Fruit fly (Drosophila melanogaster) whole organism, pupa: ENCODE measurements around the gene PAPLA1.

Experiments
- CG15710 ChIP-seq: fragments of 200-800 bp; sonication (Bioruptor generic); optimal IDR thresholded peaks from 2 replicates; lab custom pipeline; 2018; ENCODE audit warnings: missing biosample characterization, mild to moderate bottlenecking, missing genetic modification characterization, moderate library complexity
- CG17806 ChIP-seq: fragments of 200-800 bp; sonication (Bioruptor generic); optimal IDR thresholded peaks from 2 replicates; lab custom pipeline; 2018; ENCODE audit warnings: missing biosample characterization, mild to moderate bottlenecking, missing genetic modification characterization, moderate library complexity
- CG4496 ChIP-seq: fragments of 200-800 bp; sonication (Bioruptor generic); IDR thresholded peaks from 3 replicates; pipeline ENCODE4 v1.3.6; 2022; ENCODE audit warnings: missing biosample characterization, missing genetic modification characterization
- Ets98B ChIP-seq: fragments of 200-800 bp; sonication (Bioruptor generic); IDR thresholded peaks from 2 replicates; pipeline ENCODE4 v1.3.6; 2022; ENCODE audit warnings: missing biosample characterization, missing genetic modification characterization
- Pif1B ChIP-seq: fragments of 200-800 bp; sonication (Bioruptor generic); optimal IDR thresholded peaks from 3 replicates; lab custom pipeline; 2016; ENCODE audit warnings: missing biosample characterization, missing genetic modification characterization
- Snoo ChIP-seq: fragments of 200-800 bp; sonication (Bioruptor generic); optimal IDR thresholded peaks from 3 replicates; lab custom pipeline; 2017; ENCODE audit warnings: missing biosample characterization, mild to moderate bottlenecking, missing genetic modification characterization, inconsistent platforms
- fd96Ca ChIP-seq: fragments of 200-800 bp; sonication (Bioruptor generic); IDR thresholded peaks from 3 replicates; pipeline ENCODE4 v1.3.6; 2022; ENCODE audit warnings: missing biosample characterization, missing genetic modification characterization
- gl ChIP-seq: fragments of 200-800 bp; sonication (Bioruptor generic); optimal IDR thresholded peaks from 2 replicates; lab custom pipeline; 2018; ENCODE audit warnings: missing biosample characterization, mild to moderate bottlenecking, missing genetic modification characterization
- rn ChIP-seq: fragments of 200-800 bp; sonication (Bioruptor generic); IDR thresholded peaks from 2 replicates; pipeline ENCODE4 v1.3.6; 2022; ENCODE audit warnings: missing biosample characterization, missing genetic modification characterization

dm6 chr2L:8123711-8124379 is 35.6 kb downstream of the PAPLA1 start, which contains the start of the genes mon2 and CG8673:
- TF ChIP-seq CG4496 (GFP tag; lab: Robert Waterston, UW) (no peak), CG17806 (tag; lab: Kevin White, UChicago) (no peak), gl (no peak), rn (GFP tag; lab: Robert Waterston, UW) (no peak), fd96Ca (GFP tag; lab: Robert Waterston, UW) (no peak), CG15710 (tag; lab: Kevin White, UChicago) (no peak), Ets98B (GFP tag; lab: Robert Waterston, UW) (no peak), Snoo (tag; lab: Kevin White, UChicago) (no peak), Pif1B (GFP tag; lab: Kevin White, UChicago) (no peak)
